Fruit fly (Drosophila melanogaster): ENCODE results near the gene neur.

DNA sequence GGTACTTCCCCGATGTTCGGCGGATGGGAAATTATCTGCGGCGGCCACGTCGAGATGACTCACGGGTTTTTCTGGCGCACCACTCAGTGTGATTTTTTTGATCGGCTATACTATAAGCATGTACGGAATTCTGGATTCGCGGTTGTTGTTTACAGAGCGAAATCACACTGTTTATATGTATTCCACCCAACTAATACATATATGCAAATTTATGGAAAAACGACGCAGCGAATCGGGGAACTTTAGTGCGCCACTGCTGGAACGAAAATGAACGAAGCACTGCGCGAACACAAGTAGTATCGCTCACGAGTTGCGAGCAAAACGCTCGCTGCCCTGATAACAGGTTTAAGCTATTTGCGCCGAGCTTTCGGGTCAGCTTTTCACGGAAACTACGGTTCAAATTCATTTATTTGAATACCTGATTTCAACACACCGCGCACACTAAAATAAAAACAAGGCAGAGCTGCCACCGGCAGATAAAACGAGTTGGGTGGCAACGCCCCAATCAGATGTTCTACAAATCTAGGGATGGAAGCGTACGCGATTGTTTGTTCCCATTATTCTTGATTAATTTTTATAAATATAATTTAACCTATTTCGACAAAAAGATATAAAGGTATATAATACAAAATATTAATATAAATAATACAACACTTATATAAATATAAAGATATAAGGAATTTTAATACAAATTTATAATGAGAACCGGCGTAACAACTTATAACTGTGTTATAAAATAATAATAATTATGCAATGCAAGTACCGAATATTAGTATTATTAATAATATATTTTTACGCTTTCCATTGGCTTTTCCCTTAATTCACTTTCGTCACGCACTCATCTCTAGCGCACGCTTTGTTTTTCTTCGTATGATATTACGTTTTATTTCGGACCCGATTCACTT lies 8.5 kb upstream of the neur start, which contains the start of gene Rel:
- TF ChIP-seq sv (GFP tag; optimal IDR thresholded peaks at IDR 0.05) = peak; percentile 48
- no peak for TF ChIP-seq lola (GFP tag; optimal IDR thresholded peaks at IDR 0.05)
- no peak for TF ChIP-seq tai (GFP tag; optimal IDR thresholded peaks at IDR 0.05)
- peak; percentile 66 for TF ChIP-seq psq (GFP tag; optimal IDR thresholded peaks at IDR 0.05)
- no peak for TF ChIP-seq usp (GFP tag; optimal IDR thresholded peaks at IDR 0.05)
- peak; percentile 77 for TF ChIP-seq Sp1 (GFP tag; optimal IDR thresholded peaks at IDR 0.05)
- TF ChIP-seq Abd-B (GFP tag; optimal IDR thresholded peaks at IDR 0.05) = no peak
- no peak for TF ChIP-seq Hr78 (GFP tag; optimal IDR thresholded peaks at IDR 0.05)

All from whole organism, wandering third instar larva.